Fruit fly (Drosophila melanogaster) whole organism, embryonic: ENCODE measurements around the gene CG7430.

Experiments
- Adf1 ChIP-seq: fragments of 200-800 bp; sonication (Bioruptor generic); IDR thresholded peaks from 2 replicates; pipeline ENCODE4 v1.3.6; 2022; ENCODE audit warnings: missing biosample characterization, missing genetic modification characterization
- Atf6 ChIP-seq: fragments of 200-800 bp; sonication (Bioruptor generic); IDR thresholded peaks from 2 replicates; pipeline ENCODE4 v1.3.6; 2022; ENCODE audit warnings: missing biosample characterization, missing genetic modification characterization
- Blimp-1 ChIP-seq: fragments of 200-800 bp; sonication (Bioruptor generic); optimal IDR thresholded peaks from 3 replicates; lab custom pipeline; 2018; ENCODE audit warnings: missing biosample characterization, missing genetic modification characterization, mild to moderate bottlenecking, moderate library complexity, missing genetic modification reagents
- BtbVII ChIP-seq: fragments of 200-800 bp; sonication (Bioruptor generic); optimal IDR thresholded peaks from 3 replicates; lab custom pipeline; 2017; ENCODE audit warnings: missing biosample characterization, mild to moderate bottlenecking, missing genetic modification characterization
- CG11560 ChIP-seq: fragments of 200-800 bp; sonication (Bioruptor generic); IDR thresholded peaks from 3 replicates; pipeline ENCODE4 v1.3.6; 2022; ENCODE audit warnings: missing biosample characterization, missing genetic modification characterization
- CG12071 ChIP-seq: fragments of 200-800 bp; sonication (Bioruptor generic); optimal IDR thresholded peaks from 3 replicates; lab custom pipeline; 2018; ENCODE audit warnings: missing biosample characterization, mild to moderate bottlenecking, missing genetic modification characterization
- CG1233 ChIP-seq: fragments of 200-800 bp; sonication (Bioruptor generic); optimal IDR thresholded peaks from 4 replicates; lab custom pipeline; 2018; ENCODE audit warnings: missing biosample characterization, mild to moderate bottlenecking, missing genetic modification characterization
- CG13123 ChIP-seq: fragments of 200-800 bp; sonication (Bioruptor generic); optimal IDR thresholded peaks from 2 replicates; lab custom pipeline; 2016; ENCODE audit warnings: missing biosample characterization, missing genetic modification characterization
- CG16815 ChIP-seq: fragments of 200-800 bp; sonication (Bioruptor generic); optimal IDR thresholded peaks from 3 replicates; lab custom pipeline; 2017; ENCODE audit warnings: missing biosample characterization, mild to moderate bottlenecking, missing genetic modification characterization
- CG2116 ChIP-seq: fragments of 200-800 bp; sonication (Bioruptor generic); optimal IDR thresholded peaks from 3 replicates; lab custom pipeline; 2018; ENCODE audit warnings: missing biosample characterization, mild to moderate bottlenecking, missing genetic modification characterization
- CG30020 ChIP-seq: fragments of 200-800 bp; optimal IDR thresholded peaks from 2 replicates; lab custom pipeline; 2019; ENCODE audit warnings: missing biosample characterization, mild to moderate bottlenecking, missing genetic modification characterization, moderate library complexity
- CG3281 ChIP-seq: fragments of 200-800 bp; sonication (Bioruptor generic); optimal IDR thresholded peaks from 3 replicates; lab custom pipeline; 2017; ENCODE audit warnings: missing biosample characterization, mild to moderate bottlenecking, missing genetic modification characterization
- CG3726 ChIP-seq: fragments of 200-800 bp; sonication (Bioruptor generic); IDR thresholded peaks from 3 replicates; pipeline ENCODE4, ENCODE4 v1.3.6; 2022; ENCODE audit warnings: missing biosample characterization, missing genetic modification characterization
- CG6272 ChIP-seq: fragments of 200-800 bp; sonication (Bioruptor generic); IDR thresholded peaks from 2 replicates; pipeline ENCODE4 v1.3.6; 2022; ENCODE audit warnings: missing biosample characterization, missing genetic modification characterization
- CG7928 ChIP-seq: fragments of 200-800 bp; sonication (Bioruptor generic); optimal IDR thresholded peaks from 2 replicates; lab custom pipeline; 2017; ENCODE audit warnings: missing biosample characterization, mild to moderate bottlenecking, missing genetic modification characterization
- CG7963 ChIP-seq: fragments of 200-800 bp; sonication (Bioruptor generic); IDR thresholded peaks from 3 replicates; pipeline ENCODE4 v1.3.6; 2022; ENCODE audit warnings: missing biosample characterization, missing genetic modification characterization; ENCODE audit not compliant: partially characterized antibody
- CG8359 ChIP-seq: fragments of 200-800 bp; sonication (Bioruptor generic); optimal IDR thresholded peaks from 2 replicates; lab custom pipeline; 2017; ENCODE audit warnings: missing biosample characterization, mild to moderate bottlenecking, missing genetic modification characterization, borderline replicate concordance
- CG9215 ChIP-seq: fragments of 200-800 bp; sonication (Bioruptor generic); IDR thresholded peaks from 2 replicates; pipeline ENCODE4 v1.3.6; 2022; ENCODE audit warnings: missing biosample characterization, missing genetic modification characterization
- CoRest ChIP-seq: fragments of 200-800 bp; sonication (Bioruptor generic); optimal IDR thresholded peaks from 3 replicates; lab custom pipeline; 2018; ENCODE audit warnings: missing biosample characterization, mild to moderate bottlenecking, missing genetic modification characterization, moderate library complexity
- Elba2 ChIP-seq: fragments of 200-800 bp; sonication (Bioruptor generic); optimal IDR thresholded peaks from 3 replicates; lab custom pipeline; 2016; ENCODE audit warnings: missing biosample characterization, missing genetic modification characterization
- H15 ChIP-seq: fragments of 200-800 bp; sonication (Bioruptor generic); IDR thresholded peaks from 3 replicates; pipeline ENCODE4 v1.3.6; 2022; ENCODE audit warnings: missing biosample characterization, missing genetic modification characterization
- Hr39 ChIP-seq: fragments of >200 bp; optimal IDR thresholded peaks from 2 replicates; lab custom pipeline; 2017
- Lim3 ChIP-seq: fragments of 200-800 bp; sonication (Bioruptor generic); IDR thresholded peaks from 2 replicates; pipeline ENCODE4 v1.3.6; 2022; ENCODE audit warnings: missing biosample characterization, missing genetic modification characterization
- Myb ChIP-seq: fragments of 200-800 bp; sonication (Bioruptor generic); optimal IDR thresholded peaks from 2 replicates; lab custom pipeline; 2016; ENCODE audit warnings: missing biosample characterization, missing genetic modification characterization
- NC2α ChIP-seq: fragments of 200-800 bp; sonication (Bioruptor generic); optimal IDR thresholded peaks from 2 replicates; lab custom pipeline; 2016; ENCODE audit warnings: missing biosample characterization, missing genetic modification characterization
- Sry-β ChIP-seq: fragments of 200-800 bp; sonication (Bioruptor generic); optimal IDR thresholded peaks from 2 replicates; lab custom pipeline; 2018; ENCODE audit warnings: missing biosample characterization, mild to moderate bottlenecking, missing genetic modification characterization, moderate library complexity
- Tbp ChIP-seq: fragments of >200 bp; optimal IDR thresholded peaks from 2 replicates; lab custom pipeline; 2018; ENCODE audit warnings: missing biosample characterization, missing genetic modification characterization
- Trl ChIP-seq, 3 experiments: fragments of >200 bp in 2 of 3; fragments of 200-800 bp in 1 of 3; sonication (Bioruptor generic) in 1 of 3; optimal IDR thresholded peaks; 2 replicates in 1 of 3; 3 replicates in 2 of 3; lab custom pipeline; 2016 to 2017; ENCODE audit warnings: missing biosample characterization in 1 of 3, missing genetic modification characterization in 1 of 3
- Usf ChIP-seq: fragments of 200-800 bp; sonication (Bioruptor generic); optimal IDR thresholded peaks from 2 replicates; lab custom pipeline; 2017; ENCODE audit warnings: missing genotype, missing biosample characterization, missing genetic modification characterization
- Vsx1 ChIP-seq: fragments of 200-800 bp; sonication (Bioruptor generic); optimal IDR thresholded peaks from 2 replicates; lab custom pipeline; 2017; ENCODE audit warnings: missing biosample characterization, mild to moderate bottlenecking, missing genetic modification characterization, missing genetic modification reagents
- YL-1 ChIP-seq: fragments of 200-800 bp; sonication (Bioruptor generic); optimal IDR thresholded peaks from 3 replicates; lab custom pipeline; 2017; ENCODE audit warnings: missing biosample characterization, mild to moderate bottlenecking, missing genetic modification characterization
- az2 ChIP-seq: fragments of 200-800 bp; sonication (Bioruptor generic); optimal IDR thresholded peaks from 3 replicates; lab custom pipeline; 2016; ENCODE audit warnings: missing biosample characterization, missing genetic modification characterization
- bowl ChIP-seq: fragments of 200-800 bp; sonication (Bioruptor generic); IDR thresholded peaks from 2 replicates; pipeline ENCODE4 v1.3.6; 2022; ENCODE audit warnings: missing biosample characterization, missing genetic modification characterization
- chm ChIP-seq: fragments of 200-800 bp; sonication (Bioruptor generic); IDR thresholded peaks from 2 replicates; pipeline ENCODE4 v1.3.6; 2022; ENCODE audit warnings: missing biosample characterization, missing genetic modification characterization
- corto ChIP-seq: fragments of 200-800 bp; sonication (Bioruptor generic); optimal IDR thresholded peaks from 2 replicates; lab custom pipeline; 2016; ENCODE audit warnings: missing biosample characterization, mild to moderate bottlenecking, missing genetic modification characterization, moderate library complexity
- disco-r ChIP-seq: fragments of 200-800 bp; sonication (Bioruptor generic); optimal IDR thresholded peaks from 2 replicates; lab custom pipeline; 2016; ENCODE audit warnings: missing biosample characterization, missing genetic modification characterization
- ems ChIP-seq: fragments of 200-800 bp; sonication (Bioruptor generic); optimal IDR thresholded peaks from 3 replicates; lab custom pipeline; 2016; ENCODE audit warnings: missing biosample characterization, missing genetic modification characterization
- gsb ChIP-seq: fragments of 200-800 bp; sonication (Bioruptor generic); IDR thresholded peaks from 2 replicates; pipeline ENCODE4 v1.3.6; 2022; ENCODE audit warnings: missing biosample characterization, missing genetic modification characterization
- gsb-n ChIP-seq: fragments of 200-800 bp; sonication (Bioruptor generic); optimal IDR thresholded peaks from 3 replicates; lab custom pipeline; 2018; ENCODE audit warnings: missing biosample characterization, mild to moderate bottlenecking, missing genetic modification characterization
- hb ChIP-seq: fragments of 200-800 bp; sonication (Bioruptor generic); IDR thresholded peaks from 3 replicates; pipeline ENCODE4 v1.3.6; 2022; ENCODE audit warnings: missing biosample characterization, missing genetic modification characterization; ENCODE audit not compliant: partially characterized antibody
- knrl ChIP-seq: fragments of 200-800 bp; sonication (Bioruptor generic); IDR thresholded peaks from 3 replicates; pipeline ENCODE4 v1.3.6; 2022; ENCODE audit warnings: missing biosample characterization, missing genetic modification characterization; ENCODE audit not compliant: partially characterized antibody
- lbe ChIP-seq: fragments of 200-800 bp; sonication (Bioruptor generic); optimal IDR thresholded peaks from 2 replicates; lab custom pipeline; 2016; ENCODE audit warnings: missing biosample characterization, mild to moderate bottlenecking, missing genetic modification characterization
- maf-S ChIP-seq: fragments of 200-800 bp; sonication (Bioruptor generic); optimal IDR thresholded peaks from 2 replicates; lab custom pipeline; 2016; ENCODE audit warnings: missing biosample characterization, missing genetic modification characterization
- pita ChIP-seq: fragments of 200-800 bp; sonication (Bioruptor generic); optimal IDR thresholded peaks from 2 replicates; lab custom pipeline; 2017; ENCODE audit warnings: missing biosample characterization, mild to moderate bottlenecking, missing genetic modification characterization
- ranshi ChIP-seq: fragments of 200-800 bp; sonication (Bioruptor generic); IDR thresholded peaks from 2 replicates; pipeline ENCODE4 v1.3.6; 2022; ENCODE audit warnings: missing biosample characterization, missing genetic modification characterization
- sr ChIP-seq: fragments of 200-800 bp; sonication (Bioruptor generic); IDR thresholded peaks from 3 replicates; pipeline ENCODE4 v1.3.6; 2022; ENCODE audit warnings: missing biosample characterization, missing genetic modification characterization
- tgo ChIP-seq: fragments of 200-800 bp; sonication (Bioruptor generic); IDR thresholded peaks from 3 replicates; pipeline ENCODE4 v1.3.6; 2022; ENCODE audit warnings: missing biosample characterization, missing genetic modification characterization
- tll ChIP-seq, 2 experiments: fragments of 200-800 bp in 1 of 2; fragments of >200 bp in 1 of 2; sonication (Bioruptor generic) in 1 of 2; optimal IDR thresholded peaks; 2 replicates each; lab custom pipeline; 2017 to 2019; ENCODE audit warnings: missing biosample characterization in 2 of 2, missing genetic modification characterization in 2 of 2, mild to moderate bottlenecking in 1 of 2, moderate library complexity in 1 of 2
- usp ChIP-seq: fragments of >200 bp; optimal IDR thresholded peaks from 2 replicates; lab custom pipeline; 2017; ENCODE audit warnings: missing biosample characterization, missing genetic modification characterization

The CG7430 gene

DNA sequence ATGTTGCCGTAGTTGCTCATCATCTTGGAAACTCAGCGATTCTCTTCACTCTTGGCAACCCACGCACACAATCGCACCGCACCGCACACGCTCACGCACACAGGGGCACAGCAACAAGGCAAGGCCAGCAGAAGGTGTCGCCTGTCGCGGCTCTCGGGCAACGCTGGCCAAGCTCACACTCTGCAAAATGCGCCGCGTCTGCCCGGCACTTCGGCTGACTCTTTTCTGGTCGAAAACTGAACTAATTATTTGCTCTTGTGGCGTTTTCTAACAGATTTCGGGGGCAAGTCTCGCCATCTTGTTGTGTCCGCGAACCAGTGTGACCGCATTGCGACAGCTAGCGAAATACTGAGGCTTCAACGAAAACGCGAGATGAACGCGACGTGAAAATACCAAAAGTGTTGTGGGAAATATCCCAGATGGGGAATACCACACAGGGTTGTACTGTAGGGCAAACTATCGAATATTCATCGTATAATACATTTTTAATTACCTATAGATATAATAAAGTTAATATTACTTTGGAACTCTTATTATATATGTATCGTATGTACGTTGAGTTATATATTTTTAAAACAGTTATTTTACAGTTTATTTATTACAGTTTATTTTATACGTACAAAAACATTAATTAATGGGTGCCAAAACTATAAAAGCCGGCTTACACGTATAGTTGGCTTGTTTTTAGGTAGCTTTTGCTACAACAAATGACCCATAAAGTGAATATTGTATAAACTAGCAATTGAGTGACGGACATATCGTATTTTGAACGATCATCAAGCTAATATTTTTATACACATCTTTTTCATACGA is at the start of gene CG7430, which contains the start of gene MED19:
CG7430 (plus strand) TSS at position 748 of the 813 bp plus-strand sequence.
MED19 (minus strand) TSS at position 333 of the 813 bp plus-strand sequence.
- TF ChIP-seq Vsx1 (no peak), CG9215 (GFP tag; lab: Robert Waterston, UW) (no peak), sr (GFP tag; lab: Robert Waterston, UW) (peak; percentile 65; the same call in 2 of the 3 replicates), BtbVII (GFP tag; lab: Kevin White, UChicago) (no peak), chm (GFP tag; lab: Robert Waterston, UW) (0 out of 2 replicates have a peak, but pooled peaks have one; percentile 37), gsb-n (tag; lab: Kevin White, UChicago) (no peak), Blimp-1 (no peak), Myb (no peak), CG11560 (tag; lab: Robert Waterston, UW) (peak; percentile 94), Tbp (no peak), H15 (GFP tag; lab: Robert Waterston, UW) (no peak), CG1233 (GFP tag; lab: Kevin White, UChicago) (no peak), disco-r (GFP tag; lab: Kevin White, UChicago) (no peak), tll (GFP tag; optimal IDR thresholded peaks at IDR 0.05; lab: Kevin White, UChicago) (peak in 1 of 2 experiments; percentile 25), YL-1 (GFP tag; lab: Kevin White, UChicago) (peak; percentile 90), tgo (GFP tag; lab: Robert Waterston, UW) (no peak), CG8359 (GFP tag; lab: Kevin White, UChicago) (no peak), lbe (GFP tag; lab: Kevin White, UChicago) (peak; percentile 26), az2 (no peak), gsb (GFP tag; lab: Robert Waterston, UW) (no peak), CG13123 (GFP tag; lab: Kevin White, UChicago) (no peak), CG7963 (GFP tag; lab: Robert Waterston, UW) (no peak), CG3726 (no peak), ranshi (GFP tag; lab: Robert Waterston, UW) (no peak), CoRest (tag; lab: Kevin White, UChicago) (peak; percentile 46), pita (GFP tag; lab: Kevin White, UChicago) (no peak), Usf (no peak), CG16815 (GFP tag; lab: Kevin White, UChicago) (no peak), Trl (optimal IDR thresholded peaks at IDR 0.05; lab: Kevin White, UChicago) (peak in 1 of 2 experiments; percentile 26), Trl (GFP tag; optimal IDR thresholded peaks at IDR 0.05; lab: Kevin White, UChicago) (no peak), CG30020 (peak; percentile 36), maf-S (no peak), Elba2 (GFP tag; lab: Kevin White, UChicago) (no peak), Sry-β (GFP tag; lab: Kevin White, UChicago) (peak; percentile 13), knrl (GFP tag; lab: Robert Waterston, UW) (peak; percentile 44; the same call in 2 of the 3 replicates), hb (no peak), CG7928 (GFP tag; lab: Kevin White, UChicago) (peak; percentile 62), CG6272 (no peak), CG12071 (GFP tag; lab: Kevin White, UChicago) (no peak), CG3281 (GFP tag; lab: Kevin White, UChicago) (peak; percentile 50), corto (GFP tag; lab: Kevin White, UChicago) (no peak), Lim3 (GFP tag; lab: Robert Waterston, UW) (no peak), NC2α (GFP tag; lab: Kevin White, UChicago) (no peak), CG2116 (GFP tag; lab: Kevin White, UChicago) (peak; percentile 99), Atf6 (GFP tag; lab: Robert Waterston, UW) (no peak), Hr39 (lab: Kevin White, UChicago) (no peak), ems (GFP tag; lab: Kevin White, UChicago) (no peak), Adf1 (peak; percentile 36; the same call in 1 of the 2 replicates), usp (GFP tag; lab: Kevin White, UChicago) (no peak), bowl (GFP tag; lab: Robert Waterston, UW) (no peak)
